Worm (Caenorhabditis elegans) whole organism, mixed stage, embryonic: ENCODE results near the gene B0524.6.

ENCODE experiments used
- blmp-1 ChIP-seq: fragments of 150-350 bp; optimal IDR thresholded peaks from 2 replicates; lab custom pipeline; 2014; ENCODE audit warnings: missing biosample characterization, missing genetic modification characterization
- elt-1 ChIP-seq: sonication (generic microtip); optimal IDR thresholded peaks from 2 replicates; lab custom pipeline; 2017; ENCODE audit warnings: missing genetic modification characterization, mild to moderate bottlenecking, missing compliant biosample characterization, antibody characterized with exemption, moderate library complexity, borderline replicate concordance; ENCODE audit not compliant: insufficient read depth
- hlh-1 ChIP-seq: fragments of 150-350 bp; optimal IDR thresholded peaks from 2 replicates; lab custom pipeline; 2014; ENCODE audit warnings: missing biosample characterization, missing genetic modification reagents, missing genetic modification characterization
- nhr-237 ChIP-seq: fragments of 150-350 bp; optimal IDR thresholded peaks from 2 replicates; lab custom pipeline; 2014; ENCODE audit warnings: missing biosample characterization, missing genetic modification characterization
- nhr-76 ChIP-seq: sonication (generic microtip); optimal IDR thresholded peaks from 2 replicates; lab custom pipeline; 2017; ENCODE audit warnings: missing biosample characterization, missing genetic modification characterization
- pha-4 ChIP-seq: fragments of 150-350 bp; optimal IDR thresholded peaks from 2 replicates; lab custom pipeline; 2018; ENCODE audit warnings: missing biosample characterization, missing genetic modification reagents, missing genetic modification characterization
- snpc-4 ChIP-seq: fragments of 150-350 bp; optimal IDR thresholded peaks from 2 replicates; lab custom pipeline; 2014; ENCODE audit warnings: missing biosample characterization, missing genetic modification characterization
- sptf-1 ChIP-seq: sonication (generic microtip); optimal IDR thresholded peaks from 2 replicates; lab custom pipeline; 2017; ENCODE audit warnings: mild to moderate bottlenecking, missing genetic modification characterization, moderate library complexity, missing compliant biosample characterization
- unc-120 ChIP-seq: sonication (generic microtip); optimal IDR thresholded peaks from 2 replicates; lab custom pipeline; 2017; ENCODE audit warnings: missing genetic modification characterization, missing compliant biosample characterization; ENCODE audit not compliant: poor library complexity, severe bottlenecking
- unc-62 ChIP-seq: fragments of 150-350 bp; optimal IDR thresholded peaks from 2 replicates; lab custom pipeline; 2014; ENCODE audit warnings: missing biosample characterization, missing genetic modification reagents, missing genetic modification characterization

DNA sequence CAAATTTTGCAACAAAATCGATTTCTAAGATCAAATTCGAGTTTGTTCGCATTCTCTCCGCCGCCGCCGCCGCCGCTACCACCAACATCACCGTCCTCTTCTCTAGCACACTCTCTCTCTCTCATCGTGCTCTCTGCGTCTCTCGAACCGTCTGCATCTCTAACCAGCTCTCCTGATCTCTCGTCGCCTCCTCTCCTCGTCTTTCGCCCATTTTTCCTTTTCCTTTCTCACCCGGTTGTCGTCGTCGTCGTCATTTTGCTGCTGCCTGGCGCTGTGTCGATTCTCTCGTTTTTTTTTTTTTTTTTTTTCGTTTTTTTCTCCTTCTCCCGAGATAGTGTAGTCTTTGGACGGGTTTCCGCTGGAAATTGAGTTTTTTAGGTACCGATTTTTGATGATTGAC lies 21.0 kb upstream of the B0524.6 start:
- TF ChIP-seq snpc-4 (tag; lab: Kevin White, UChicago), result no peak
- TF ChIP-seq unc-120 (tag; lab: Kevin White, UChicago), result no peak
- TF ChIP-seq sptf-1 (tag; lab: Kevin White, UChicago), result peak; percentile 21
- TF ChIP-seq nhr-76, result no peak
- TF ChIP-seq pha-4 (tag; lab: Kevin White, UChicago), result peak; percentile 98
- TF ChIP-seq blmp-1 (tag; lab: Kevin White, UChicago), result peak; percentile 65
- TF ChIP-seq unc-62 (GFP tag; lab: Kevin White, UChicago), result peak; percentile 57
- TF ChIP-seq elt-1, result peak; percentile 19
- peak; percentile 61 for TF ChIP-seq nhr-237
- peak; percentile 40 for TF ChIP-seq hlh-1 (tag; lab: Kevin White, UChicago)
